Worm (Caenorhabditis elegans) whole organism, young adult: ENCODE data around the gene ZK1240.11.

Experiments
- B0261.1 ChIP-seq: sonication (generic microtip); optimal IDR thresholded peaks from 2 replicates; lab custom pipeline; 2016; ENCODE audit warnings: mild to moderate bottlenecking, missing genetic modification characterization, moderate library complexity, missing compliant biosample characterization
- C17E4.6 ChIP-seq: fragments of 200-800 bp; sonication (Bioruptor generic); IDR thresholded peaks from 2 replicates; pipeline ENCODE4 v1.3.6; 2022; ENCODE audit warnings: missing genetic modification reagents, missing genetic modification characterization, missing compliant biosample characterization
- D2030.7 ChIP-seq: fragments of 200-800 bp; sonication (Bioruptor generic); IDR thresholded peaks from 2 replicates; pipeline ENCODE4 v1.3.6; 2022; ENCODE audit warnings: missing genetic modification reagents, missing genetic modification characterization, missing compliant biosample characterization
- F10E7.11 ChIP-seq: sonication (generic microtip); optimal IDR thresholded peaks from 2 replicates; lab custom pipeline; 2017; ENCODE audit warnings: mild to moderate bottlenecking, missing genetic modification characterization, moderate library complexity, missing compliant biosample characterization
- F33H1.4 ChIP-seq: fragments of 200-800 bp; sonication (Bioruptor generic); IDR thresholded peaks from 2 replicates; pipeline ENCODE4 v1.3.6; 2022; ENCODE audit warnings: missing genetic modification reagents, missing genetic modification characterization, missing compliant biosample characterization
- F37B4.10 ChIP-seq: fragments of 200-800 bp; sonication (Bioruptor generic); IDR thresholded peaks from 2 replicates; pipeline ENCODE4 v1.3.6; 2022; ENCODE audit warnings: missing genetic modification characterization, missing compliant biosample characterization
- T07F8.4 ChIP-seq: sonication (generic microtip); optimal IDR thresholded peaks from 2 replicates; lab custom pipeline; 2016; ENCODE audit warnings: mild to moderate bottlenecking, missing genetic modification characterization, moderate library complexity, missing compliant biosample characterization
- Y53G8AR.9 ChIP-seq: fragments of 200-800 bp; sonication (Bioruptor generic); conservative IDR thresholded peaks from 2 replicates; pipeline ENCODE4 v1.3.6; 2022; ENCODE audit warnings: missing genetic modification reagents, missing genetic modification characterization, missing compliant biosample characterization
- Y56A3A.18 ChIP-seq: fragments of 200-800 bp; sonication (Bioruptor generic); IDR thresholded peaks from 2 replicates; pipeline ENCODE4 v1.3.6; 2022; ENCODE audit warnings: missing genetic modification reagents, missing genetic modification characterization, missing compliant biosample characterization
- Y67H2A.10 ChIP-seq: fragments of 200-800 bp; sonication (Bioruptor generic); conservative IDR thresholded peaks from 2 replicates; pipeline ENCODE4 v1.3.6; 2022; ENCODE audit warnings: missing genetic modification reagents, missing genetic modification characterization, missing compliant biosample characterization
- Y79H2A.3 ChIP-seq: fragments of 200-800 bp; sonication (Bioruptor generic); conservative IDR thresholded peaks from 2 replicates; pipeline ENCODE4 v1.3.6; 2022; ENCODE audit warnings: missing genetic modification reagents, missing genetic modification characterization, missing compliant biosample characterization
- ZK185.1 ChIP-seq: sonication (generic microtip); optimal IDR thresholded peaks from 2 replicates; lab custom pipeline; 2016; ENCODE audit warnings: mild to moderate bottlenecking, missing genetic modification characterization, missing compliant biosample characterization; ENCODE audit not compliant: poor library complexity, severe bottlenecking
- ama-1 ChIP-seq, 3 experiments: fragments of 150-350 bp in 1 of 3; sonication (generic microtip) in 2 of 3; optimal IDR thresholded peaks; 2 replicates each; lab custom pipeline; 2014 to 2018; ENCODE audit warnings: missing biosample characterization in 2 of 3, missing genetic modification characterization in 2 of 3, missing genetic modification reagents in 2 of 3
- atf-7 ChIP-seq: sonication (generic microtip); optimal IDR thresholded peaks from 2 replicates; lab custom pipeline; 2017; ENCODE audit warnings: mild to moderate bottlenecking, missing genetic modification characterization, missing compliant biosample characterization
- attf-3 ChIP-seq: fragments of 200-800 bp; sonication (Bioruptor generic); conservative IDR thresholded peaks from 2 replicates; pipeline ENCODE4 v1.3.6; 2022; ENCODE audit warnings: missing genetic modification reagents, missing genetic modification characterization, missing compliant biosample characterization
- attf-6 ChIP-seq: fragments of 200-800 bp; sonication (Bioruptor generic); IDR thresholded peaks from 2 replicates; pipeline ENCODE4 v1.3.6; 2022; ENCODE audit warnings: missing genetic modification reagents, missing genetic modification characterization, missing compliant biosample characterization
- bed-1 ChIP-seq: fragments of 200-800 bp; sonication (Bioruptor generic); IDR thresholded peaks from 2 replicates; pipeline ENCODE4 v1.3.6; 2022; ENCODE audit warnings: missing genetic modification reagents, missing genetic modification characterization, missing compliant biosample characterization
- ccch-3 ChIP-seq: fragments of 200-800 bp; sonication (Bioruptor generic); optimal IDR thresholded peaks from 2 replicates; lab custom pipeline; 2018; ENCODE audit warnings: mild to moderate bottlenecking, missing genetic modification characterization, missing compliant biosample characterization
- cebp-1 ChIP-seq, 2 experiments: fragments of 200-800 bp in 1 of 2; sonication (Bioruptor generic) in 1 of 2; sonication (generic microtip) in 1 of 2; IDR thresholded peaks in 1 of 2; optimal IDR thresholded peaks in 1 of 2; 2 replicates each; pipeline versions ENCODE4 v1.3.6 to Lab custom; 2017 to 2022; ENCODE audit warnings: missing compliant biosample characterization in 2 of 2, missing genetic modification characterization in 2 of 2, mild to moderate bottlenecking in 1 of 2, missing genetic modification reagents in 1 of 2, moderate library complexity in 1 of 2
- ceh-27 ChIP-seq: fragments of 200-800 bp; sonication (Bioruptor generic); optimal IDR thresholded peaks from 2 replicates; lab custom pipeline; 2018; ENCODE audit warnings: mild to moderate bottlenecking, missing genetic modification characterization, moderate library complexity, missing compliant biosample characterization
- ceh-58 ChIP-seq: fragments of 200-800 bp; sonication (Bioruptor generic); IDR thresholded peaks from 2 replicates; pipeline ENCODE4 v1.3.6; 2022; ENCODE audit warnings: missing genetic modification characterization, missing compliant biosample characterization
- chd-7 ChIP-seq: sonication (generic microtip); optimal IDR thresholded peaks from 2 replicates; lab custom pipeline; 2016; ENCODE audit warnings: mild to moderate bottlenecking, missing genetic modification characterization, moderate library complexity, missing compliant biosample characterization
- egrh-3 ChIP-seq: fragments of 200-800 bp; sonication (Bioruptor generic); IDR thresholded peaks from 2 replicates; pipeline ENCODE4 v1.3.6; 2022; ENCODE audit warnings: missing genetic modification reagents, missing genetic modification characterization, missing compliant biosample characterization
- hlh-12 ChIP-seq: sonication (generic microtip); optimal IDR thresholded peaks from 2 replicates; lab custom pipeline; 2016; ENCODE audit warnings: missing genetic modification characterization, missing compliant biosample characterization
- hsf-1 ChIP-seq: fragments of 200-800 bp; sonication (Bioruptor generic); IDR thresholded peaks from 2 replicates; pipeline ENCODE4 v1.3.6; 2022; ENCODE audit warnings: missing genetic modification reagents, missing genetic modification characterization, missing compliant biosample characterization
- lin-26 ChIP-seq: fragments of 200-800 bp; sonication (Bioruptor generic); IDR thresholded peaks from 2 replicates; pipeline ENCODE4 v1.3.6; 2022; ENCODE audit warnings: missing genetic modification reagents, missing genetic modification characterization, missing compliant biosample characterization
- madf-6 ChIP-seq: fragments of 200-800 bp; sonication (Bioruptor generic); IDR thresholded peaks from 2 replicates; pipeline ENCODE4 v1.3.6; 2022; ENCODE audit warnings: missing genetic modification reagents, missing genetic modification characterization, missing compliant biosample characterization
- mcd-1 ChIP-seq: fragments of 200-800 bp; sonication (Bioruptor generic); IDR thresholded peaks from 2 replicates; pipeline ENCODE4 v1.3.6; 2022; ENCODE audit warnings: missing genetic modification reagents, missing genetic modification characterization, missing compliant biosample characterization
- nfya-1 ChIP-seq: sonication (generic microtip); optimal IDR thresholded peaks from 2 replicates; lab custom pipeline; 2017; ENCODE audit warnings: antibody characterized with exemption, missing compliant biosample characterization, missing genetic modification characterization, borderline replicate concordance; ENCODE audit not compliant: insufficient read depth
- nfya-2 ChIP-seq: fragments of 200-800 bp; sonication (Bioruptor generic); IDR thresholded peaks from 2 replicates; pipeline ENCODE4 v1.3.6; 2022; ENCODE audit warnings: missing genetic modification reagents, missing genetic modification characterization, missing compliant biosample characterization
- nhr-179 ChIP-seq: sonication (generic microtip); optimal IDR thresholded peaks from 2 replicates; lab custom pipeline; 2016; ENCODE audit warnings: mild to moderate bottlenecking, missing genetic modification characterization, missing compliant biosample characterization
- pha-4 ChIP-seq: fragments of 150-350 bp; sonication (generic microtip); optimal IDR thresholded peaks from 2 replicates; lab custom pipeline; 2014; ENCODE audit warnings: missing biosample characterization, missing genetic modification reagents, missing genetic modification characterization
- rcor-1 ChIP-seq: fragments of 200-800 bp; sonication (Bioruptor generic); IDR thresholded peaks from 2 replicates; pipeline ENCODE4 v1.3.6; 2022; ENCODE audit warnings: missing genetic modification reagents, missing genetic modification characterization, missing compliant biosample characterization
- sdz-38 ChIP-seq: sonication (generic microtip); optimal IDR thresholded peaks from 2 replicates; lab custom pipeline; 2016; ENCODE audit warnings: missing genotype, missing genetic modification characterization, missing compliant biosample characterization
- sptf-2 ChIP-seq: fragments of 200-800 bp; sonication (Bioruptor generic); optimal IDR thresholded peaks from 2 replicates; lab custom pipeline; 2018; ENCODE audit warnings: mild to moderate bottlenecking, missing genetic modification characterization, missing compliant biosample characterization
- tbx-9 ChIP-seq: sonication (generic microtip); optimal IDR thresholded peaks from 2 replicates; lab custom pipeline; 2016; ENCODE audit warnings: borderline replicate concordance, missing genetic modification characterization, inconsistent platforms, missing compliant biosample characterization
- ztf-18 ChIP-seq: sonication (generic microtip); optimal IDR thresholded peaks from 2 replicates; lab custom pipeline; 2016; ENCODE audit warnings: missing genotype, mild to moderate bottlenecking, missing genetic modification characterization, missing compliant biosample characterization
- ztf-3 ChIP-seq: fragments of 200-800 bp; sonication (Bioruptor generic); optimal IDR thresholded peaks from 2 replicates; lab custom pipeline; 2018; ENCODE audit warnings: mild to moderate bottlenecking, missing genetic modification characterization, missing compliant biosample characterization

Gene ZK1240.11

DNA sequence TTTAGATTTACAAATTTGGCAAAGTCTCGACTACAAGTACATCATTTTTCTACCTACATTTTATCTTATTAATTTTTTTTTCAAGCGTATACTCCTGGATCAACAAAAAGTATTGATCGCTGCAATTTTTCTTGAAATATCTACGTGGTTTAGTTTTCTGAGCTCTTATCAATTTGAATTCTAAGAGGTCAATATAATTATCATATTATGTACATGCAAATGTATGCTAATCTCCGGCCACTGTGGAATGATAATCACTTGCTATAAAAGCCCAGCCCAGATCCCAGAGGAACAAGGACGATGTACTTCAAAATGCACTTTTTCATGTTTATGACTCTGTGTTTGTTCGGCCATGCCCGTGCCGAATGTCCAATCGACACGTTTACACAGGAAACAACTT is 31.7 kb downstream of the ZK1240.11 start, which contains the start of gene F43C11.1:
TSS of gene F43C11.1 (plus strand) at position 301 of the 400 bp plus-strand sequence.
- TF ChIP-seq D2030.7 (no peak), atf-7 (no peak), hsf-1 (GFP tag; lab: Robert Waterston, UW) (no peak), ccch-3 (GFP tag; lab: Kevin White, UChicago) (no peak), ama-1 (optimal IDR thresholded peaks at IDR 0.05; lab: Kevin White, UChicago) (no peak), ama-1 (GFP tag; optimal IDR thresholded peaks at IDR 0.05; lab: Kevin White, UChicago) (no peak), T07F8.4 (tag; lab: Kevin White, UChicago) (no peak), ceh-58 (no peak), ztf-18 (tag; lab: Kevin White, UChicago) (no peak), ceh-27 (GFP tag; lab: Kevin White, UChicago) (no peak), Y67H2A.10 (GFP tag; lab: Robert Waterston, UW) (no peak), Y53G8AR.9 (GFP tag; lab: Robert Waterston, UW) (no peak), nfya-2 (no peak), C17E4.6 (GFP tag; lab: Robert Waterston, UW) (no peak), chd-7 (tag; lab: Kevin White, UChicago) (no peak), attf-6 (GFP tag; lab: Robert Waterston, UW) (no peak), cebp-1 (GFP tag; IDR thresholded peaks at IDR 0.05; lab: Robert Waterston, UW) (no peak), cebp-1 (tag; optimal IDR thresholded peaks at IDR 0.05; lab: Kevin White, UChicago) (no peak)

DNA sequence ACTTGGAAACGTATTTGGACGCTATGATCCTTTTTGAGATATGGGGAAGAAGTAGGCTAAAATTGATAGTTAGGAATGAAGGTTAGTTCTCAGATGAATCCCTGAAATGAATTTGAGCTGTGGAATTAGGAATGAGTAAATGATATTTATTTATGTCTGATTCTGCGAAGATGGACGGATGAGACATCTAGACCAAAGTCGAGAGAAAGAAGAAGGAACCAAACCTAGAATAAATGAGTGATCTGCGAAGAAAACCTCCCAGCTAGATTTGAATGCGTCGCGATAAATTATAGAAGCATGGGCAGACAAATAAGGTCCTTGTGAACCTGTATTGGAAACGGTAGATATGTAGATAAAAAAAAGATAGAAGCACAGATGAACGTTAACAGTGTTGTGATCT is 34.9 kb downstream of the ZK1240.11 start, which contains the start of gene F43C11.16:
TSS of gene F43C11.16 (minus strand) at position 101 of the 400 bp plus-strand sequence.
- no peak for TF ChIP-seq bed-1 (GFP tag; lab: Robert Waterston, UW)
- TF ChIP-seq nfya-1 = no peak
- TF ChIP-seq, all 124 proteins: peak for 0

ce11 chrII:2363673-2364072 is 38.6 kb downstream of the ZK1240.11 start, which contains the start of gene F43C11.11:
Gene F43C11.11 (minus strand): TSS chrII:2363773.
- no peak for TF ChIP-seq attf-3 (GFP tag; lab: Robert Waterston, UW)
- TF ChIP-seq F37B4.10 (GFP tag; lab: Robert Waterston, UW) = no peak
- no peak for TF ChIP-seq rcor-1 (GFP tag; lab: Robert Waterston, UW)
- no peak for TF ChIP-seq B0261.1 (tag; lab: Kevin White, UChicago)
- TF ChIP-seq ZK185.1 (tag; lab: Kevin White, UChicago) = no peak
- no peak for TF ChIP-seq nhr-179 (tag; lab: Kevin White, UChicago)

DNA sequence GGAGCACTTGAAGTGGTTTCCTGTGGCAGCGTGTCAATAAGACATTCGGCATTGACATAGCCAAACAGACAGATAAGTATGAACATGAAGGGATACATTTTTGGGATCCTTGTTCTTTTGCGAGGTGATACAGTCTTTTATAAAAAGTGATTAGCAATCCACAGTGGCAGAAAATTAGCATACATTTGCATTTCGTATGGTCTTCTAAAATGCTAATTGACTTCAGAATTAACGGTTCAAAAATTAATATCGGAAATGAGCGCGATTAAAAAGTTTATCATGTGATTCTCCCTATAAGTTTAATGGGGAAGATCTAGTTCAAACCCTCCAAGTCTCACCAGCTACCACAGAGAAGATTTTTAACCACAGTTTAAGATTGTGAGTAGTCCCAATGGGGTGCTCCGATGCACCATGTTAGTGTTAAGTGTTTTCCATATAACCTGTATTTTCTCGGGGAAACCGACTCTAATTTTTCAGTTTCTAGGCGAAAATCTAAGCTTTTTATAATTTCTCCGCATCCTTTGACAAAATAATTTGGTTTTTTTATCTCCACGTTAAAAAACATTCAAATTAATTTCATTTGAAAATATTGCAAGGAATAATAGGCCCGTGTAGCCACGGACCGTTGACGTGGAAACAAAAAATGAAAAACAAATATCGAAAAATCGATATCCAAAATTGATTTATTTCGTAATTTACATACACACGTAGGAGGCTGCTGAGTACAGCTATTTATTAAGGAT is 41.7 kb downstream of the ZK1240.11 start, which contains the start of the genes F43C11.12 and F16G10.5:
TSS of gene F43C11.12 (minus strand) at position 101 of the 743 bp plus-strand sequence.
TSS of gene F16G10.5 (plus strand) at position 693 of the 743 bp plus-strand sequence.
- no peak for TF ChIP-seq F33H1.4 (GFP tag; lab: Robert Waterston, UW)
- no peak for TF ChIP-seq atf-7
- TF ChIP-seq Y79H2A.3 (GFP tag; lab: Robert Waterston, UW) = no peak
- TF ChIP-seq mcd-1 = no peak
- no peak for TF ChIP-seq tbx-9 (tag; lab: Kevin White, UChicago)

- TF ChIP-seq hlh-12 (tag; lab: Kevin White, UChicago) = no peak
- TF ChIP-seq madf-6 = no peak
- no peak for TF ChIP-seq rcor-1 (GFP tag; lab: Robert Waterston, UW)
- no peak for TF ChIP-seq pha-4 (tag; lab: Kevin White, UChicago)
- no peak for TF ChIP-seq F10E7.11 (tag; lab: Kevin White, UChicago)
- TF ChIP-seq B0261.1 (tag; lab: Kevin White, UChicago) = no peak
- no peak for TF ChIP-seq lin-26 (GFP tag; lab: Robert Waterston, UW)
- TF ChIP-seq Y56A3A.18 (GFP tag; lab: Robert Waterston, UW) = no peak
- TF ChIP-seq ceh-58 = no peak
- TF ChIP-seq ztf-3 (GFP tag; lab: Kevin White, UChicago) = no peak
- no peak for TF ChIP-seq sdz-38 (tag; lab: Kevin White, UChicago)
- no peak for TF ChIP-seq ama-1 (optimal IDR thresholded peaks at IDR 0.05; lab: Kevin White, UChicago)
- no peak for TF ChIP-seq ama-1 (GFP tag; optimal IDR thresholded peaks at IDR 0.05; lab: Kevin White, UChicago)
- no peak for TF ChIP-seq egrh-3
- no peak for TF ChIP-seq Y79H2A.3 (GFP tag; lab: Robert Waterston, UW)
- no peak for TF ChIP-seq sptf-2
- TF ChIP-seq, all 124 proteins: peak for 0
Measured at ce11 chrII:2368956-2369355, 43.9 kb downstream of the ZK1240.11 start, which contains the start of gene hpo-25. Gene hpo-25 (plus strand): TSS chrII:2369256.
